Fruit fly (Drosophila melanogaster): Measurements from ENCODE around the gene WASp.

WASp gene

DNA sequence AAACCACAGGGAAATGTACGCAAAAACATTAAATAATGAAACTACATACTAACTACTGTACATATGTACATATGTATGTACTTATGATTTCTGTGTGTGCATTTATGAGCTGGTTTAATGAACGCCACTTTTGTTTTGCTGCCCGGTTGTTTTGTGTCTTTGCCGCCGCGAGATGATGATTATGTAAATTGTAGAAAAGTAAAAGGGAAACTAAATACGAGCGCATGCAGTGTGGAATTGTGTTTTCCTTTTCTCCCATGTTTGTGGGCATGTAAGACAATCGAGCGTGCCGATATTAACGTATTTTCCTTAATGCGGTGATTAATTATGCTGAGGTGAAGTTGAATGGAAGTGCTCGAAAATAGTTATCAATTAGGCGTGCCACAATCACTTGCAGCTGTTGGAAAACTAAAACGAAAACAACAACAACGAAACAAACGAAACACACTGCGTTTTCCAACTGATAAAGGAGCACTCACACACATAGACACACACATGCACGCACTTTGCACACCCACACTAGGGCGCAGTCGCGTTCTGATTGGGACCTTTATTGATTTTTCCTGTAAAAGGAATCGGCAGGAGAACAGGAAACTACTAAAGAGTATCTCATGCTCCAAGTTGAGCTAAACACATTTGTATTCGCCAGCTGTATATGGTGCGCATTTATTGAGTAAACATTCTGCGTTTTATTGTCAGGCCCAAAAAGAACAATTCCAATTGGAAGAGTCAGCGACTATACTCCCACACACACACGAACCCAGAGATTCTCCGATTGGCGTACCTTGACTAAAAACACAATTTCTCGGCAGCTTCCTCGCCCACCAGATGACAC is 12.2 kb upstream of the WASp start:
- no peak for TF ChIP-seq CG15710 (tag; optimal IDR thresholded peaks at IDR 0.05)
- no peak for TF ChIP-seq CG8159 (tag; optimal IDR thresholded peaks at IDR 0.05)
- TF ChIP-seq fd96Ca (GFP tag; IDR thresholded peaks at IDR 0.05): no peak
- TF ChIP-seq rn (GFP tag; IDR thresholded peaks at IDR 0.05): no peak
- no peak for TF ChIP-seq CG17806 (tag; optimal IDR thresholded peaks at IDR 0.05)
- no peak for TF ChIP-seq EcR (GFP tag; optimal IDR thresholded peaks at IDR 0.05)
- TF ChIP-seq D1 (tag; optimal IDR thresholded peaks at IDR 0.05): no peak
- no peak for TF ChIP-seq CG9948 (tag; optimal IDR thresholded peaks at IDR 0.05)
- TF ChIP-seq CG10348 (GFP tag; IDR thresholded peaks at IDR 0.05): no peak
- no peak for TF ChIP-seq Snoo (tag; optimal IDR thresholded peaks at IDR 0.05)
- no peak for TF ChIP-seq CG13204 (GFP tag; optimal IDR thresholded peaks at IDR 0.05)
- TF ChIP-seq Ets98B (GFP tag; IDR thresholded peaks at IDR 0.05): no peak

DNA sequence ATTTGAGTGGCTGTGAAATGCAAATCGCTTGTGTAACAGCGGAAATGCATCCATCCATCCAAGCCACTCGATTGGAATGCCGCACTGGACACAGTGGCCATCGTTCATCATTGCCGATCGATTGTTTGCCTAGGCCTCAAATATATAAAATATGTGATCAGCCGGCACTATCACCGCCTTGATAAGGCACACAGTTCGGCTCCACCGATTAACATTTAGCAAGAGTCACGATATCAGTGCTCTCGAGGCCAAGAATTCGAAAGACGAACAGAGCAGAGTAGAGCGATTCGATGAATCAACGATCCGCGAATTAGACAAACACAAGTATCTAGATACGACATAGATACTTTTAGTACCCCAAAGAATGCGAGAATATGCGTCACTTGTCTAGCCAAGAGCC is 10.6 kb upstream of the WASp start:
- no peak for TF ChIP-seq CG17806 (tag; optimal IDR thresholded peaks at IDR 0.05)
- no peak for TF ChIP-seq CG4496 (GFP tag; IDR thresholded peaks at IDR 0.05)
- TF ChIP-seq CG14655 (GFP tag; optimal IDR thresholded peaks at IDR 0.05): no peak
- TF ChIP-seq Pif1B (GFP tag; optimal IDR thresholded peaks at IDR 0.05): no peak
- TF ChIP-seq Snoo (tag; optimal IDR thresholded peaks at IDR 0.05): no peak
- TF ChIP-seq CG34367 (tag; optimal IDR thresholded peaks at IDR 0.05): no peak
- TF ChIP-seq CG8301 (tag; optimal IDR thresholded peaks at IDR 0.05): no peak
- TF ChIP-seq CG32121 (GFP tag; IDR thresholded peaks at IDR 0.05): no peak
- no peak for TF ChIP-seq CG15710 (tag; optimal IDR thresholded peaks at IDR 0.05)
- no peak for TF ChIP-seq CG12605 (GFP tag; IDR thresholded peaks at IDR 0.05)
- TF ChIP-seq Ets98B (GFP tag; IDR thresholded peaks at IDR 0.05): no peak
- no peak for TF ChIP-seq D1 (tag; optimal IDR thresholded peaks at IDR 0.05)
- no peak for TF ChIP-seq CG13204 (GFP tag; optimal IDR thresholded peaks at IDR 0.05)
- TF ChIP-seq fd96Ca (GFP tag; IDR thresholded peaks at IDR 0.05): no peak
- TF ChIP-seq Pif1A (GFP tag; optimal IDR thresholded peaks at IDR 0.05): no peak

DNA sequence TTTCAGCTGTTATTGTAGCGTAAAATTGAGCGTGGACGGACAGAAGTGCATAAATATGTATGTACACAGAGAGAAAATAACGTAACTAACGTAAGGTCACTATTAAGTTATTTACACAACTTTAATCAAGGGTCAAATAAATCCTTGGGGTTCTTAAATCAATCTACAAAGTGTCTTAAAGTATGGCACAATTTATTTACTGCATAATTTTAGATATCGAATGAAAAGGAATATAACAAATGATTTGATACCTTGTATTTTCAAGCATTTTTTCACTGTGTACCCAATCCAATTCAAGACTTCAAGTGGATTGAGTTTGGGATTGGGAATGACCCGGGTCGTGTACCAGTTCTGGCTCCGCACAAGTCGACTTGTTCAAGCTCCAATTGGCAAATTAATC is 10.1 kb upstream of the WASp start:
- TF ChIP-seq Ets98B (GFP tag; IDR thresholded peaks at IDR 0.05) (peak; percentile 48), CG8301 (tag; optimal IDR thresholded peaks at IDR 0.05) (peak; percentile 70), CG32121 (GFP tag; IDR thresholded peaks at IDR 0.05) (peak; percentile 29; the same call in 1 of the 2 replicates), CG9948 (tag; optimal IDR thresholded peaks at IDR 0.05) (no peak), CG15710 (tag; optimal IDR thresholded peaks at IDR 0.05) (peak; percentile 10), CG4496 (GFP tag; IDR thresholded peaks at IDR 0.05) (peak; percentile 34; the same call in 1 of the 3 replicates), CG17806 (tag; optimal IDR thresholded peaks at IDR 0.05) (peak; percentile 13), CG8159 (tag; optimal IDR thresholded peaks at IDR 0.05) (peak; percentile 50), CG12605 (GFP tag; IDR thresholded peaks at IDR 0.05) (no peak)

DNA sequence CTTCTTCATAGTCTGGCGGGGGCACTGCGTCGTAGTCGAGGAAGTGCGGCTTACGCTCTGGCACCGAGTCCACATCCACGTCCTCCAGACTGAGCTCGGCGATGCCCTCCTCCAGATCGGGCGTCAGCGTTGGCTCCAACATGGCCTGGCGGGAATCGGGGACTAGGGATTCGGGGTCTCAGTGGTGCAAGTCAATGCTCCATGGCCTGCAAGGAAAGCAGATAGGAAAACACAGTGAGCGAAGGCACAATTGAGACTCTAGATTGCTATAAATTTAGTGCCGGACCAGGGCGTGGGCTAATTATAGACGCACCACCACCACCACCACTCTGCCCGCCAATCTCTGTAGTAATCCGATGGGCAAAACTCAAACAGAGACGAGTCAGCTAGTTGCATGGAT is 8.8 kb upstream of the WASp start:
- TF ChIP-seq EcR (GFP tag; optimal IDR thresholded peaks at IDR 0.05) (peak; percentile 58), CG9948 (tag; optimal IDR thresholded peaks at IDR 0.05) (no peak), CG4496 (GFP tag; IDR thresholded peaks at IDR 0.05) (0 out of 3 replicates have a peak, but pooled peaks have one; percentile 27), CG15710 (tag; optimal IDR thresholded peaks at IDR 0.05) (no peak)

DNA sequence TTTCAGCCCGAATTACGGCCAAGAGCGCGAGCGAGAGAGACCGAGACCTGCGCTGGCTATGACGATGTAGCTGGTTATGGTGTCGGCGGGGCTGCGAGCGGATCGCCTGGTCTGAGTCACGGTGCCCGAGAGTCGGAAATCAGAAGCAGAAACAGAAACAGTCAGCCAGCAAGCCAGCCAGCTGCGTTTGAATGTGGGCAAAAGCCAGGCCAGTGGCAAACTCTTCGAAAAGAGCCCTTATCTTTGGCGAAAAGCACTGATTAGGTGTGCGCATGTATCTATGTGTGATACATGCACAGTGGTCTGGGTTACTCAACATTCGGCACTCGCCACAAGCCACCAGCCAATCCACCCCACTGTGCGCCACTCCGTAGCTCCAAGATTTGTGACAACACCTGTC is 652 bp downstream of the WASp start:
- TF ChIP-seq fd96Ca (GFP tag; IDR thresholded peaks at IDR 0.05) (0 out of 3 replicates have a peak, but pooled peaks have one; percentile 27), EcR (GFP tag; optimal IDR thresholded peaks at IDR 0.05) (no peak), Snoo (tag; optimal IDR thresholded peaks at IDR 0.05) (no peak)

DNA sequence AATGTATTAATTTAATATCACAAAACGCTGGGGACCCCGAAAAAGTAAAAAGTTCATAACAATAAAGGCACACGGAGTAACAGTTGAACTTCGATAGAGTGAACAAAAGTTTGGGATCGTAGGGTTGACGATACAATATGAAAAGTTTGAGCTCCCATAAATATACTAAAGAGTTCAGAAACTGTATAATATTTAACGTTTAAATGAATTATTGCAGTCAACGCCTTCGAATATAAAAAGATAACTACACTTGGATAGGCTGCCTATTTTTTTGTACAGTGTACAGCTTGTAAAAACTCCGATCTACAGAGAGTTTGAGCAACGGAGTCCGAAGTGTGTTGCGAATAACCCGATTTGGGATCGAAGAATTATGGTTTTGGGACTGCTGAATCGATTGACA is 1.1 kb downstream of the WASp start:
- peak; percentile 42 for TF ChIP-seq Snoo (tag; optimal IDR thresholded peaks at IDR 0.05)
- TF ChIP-seq Ets98B (GFP tag; IDR thresholded peaks at IDR 0.05): no peak

DNA sequence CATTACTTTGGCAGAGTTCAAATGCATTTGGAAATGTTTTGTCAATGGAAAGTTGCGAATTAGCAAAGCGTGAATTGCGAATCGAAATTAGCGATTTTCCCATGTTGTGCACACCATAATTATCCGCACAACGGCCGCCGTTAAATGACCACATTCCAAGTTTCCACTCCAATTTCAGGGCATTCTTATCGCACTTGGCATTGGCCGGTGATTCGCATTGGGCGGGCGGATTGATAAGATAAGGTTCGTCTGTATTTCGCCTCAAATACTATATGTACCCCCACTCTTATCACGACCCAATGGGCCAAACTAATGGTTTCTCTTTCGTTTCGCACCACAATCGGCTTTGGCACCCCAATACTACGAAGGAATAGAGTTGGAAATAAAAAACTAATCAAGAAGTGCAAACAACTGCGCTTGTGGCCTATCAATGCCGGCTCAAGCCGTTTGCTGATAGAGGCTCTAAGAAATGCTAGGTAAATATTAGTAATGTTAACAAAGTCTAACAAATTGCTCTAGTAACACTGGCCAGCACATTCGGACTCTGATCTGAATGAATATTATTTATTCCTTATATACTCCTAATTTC is 2.4 kb downstream of the WASp start:
- no peak for TF ChIP-seq CG34367 (tag; optimal IDR thresholded peaks at IDR 0.05)
- no peak for TF ChIP-seq CG32121 (GFP tag; IDR thresholded peaks at IDR 0.05)
- TF ChIP-seq Snoo (tag; optimal IDR thresholded peaks at IDR 0.05): no peak

DNA sequence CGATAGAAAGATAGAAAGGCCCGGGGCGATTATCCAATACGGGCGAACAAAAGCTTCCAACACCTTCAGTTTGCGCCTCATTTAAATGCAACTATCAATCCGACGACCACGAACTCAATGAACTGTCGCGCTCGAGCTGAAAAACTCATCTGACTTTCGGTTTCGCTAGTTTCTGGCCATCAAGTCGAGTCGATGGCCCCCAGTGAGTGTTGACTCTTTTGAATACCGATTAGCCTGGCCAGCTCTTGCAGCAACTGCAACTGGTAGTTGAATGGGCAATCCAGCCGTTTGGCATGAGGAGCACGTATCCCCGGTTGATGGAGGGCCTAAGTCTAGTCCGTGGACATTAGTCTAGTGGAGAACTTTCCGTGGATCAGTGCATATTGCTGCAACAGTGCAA is 4.6 kb downstream of the WASp start:
- TF ChIP-seq CG13204 (GFP tag; optimal IDR thresholded peaks at IDR 0.05) (no peak), rn (GFP tag; IDR thresholded peaks at IDR 0.05) (no peak), fd96Ca (GFP tag; IDR thresholded peaks at IDR 0.05) (no peak), CG15710 (tag; optimal IDR thresholded peaks at IDR 0.05) (no peak), EcR (GFP tag; optimal IDR thresholded peaks at IDR 0.05) (no peak), CG9948 (tag; optimal IDR thresholded peaks at IDR 0.05) (no peak), Snoo (tag; optimal IDR thresholded peaks at IDR 0.05) (no peak), CG4496 (GFP tag; IDR thresholded peaks at IDR 0.05) (no peak), CG17806 (tag; optimal IDR thresholded peaks at IDR 0.05) (no peak), CG8159 (tag; optimal IDR thresholded peaks at IDR 0.05) (no peak), CG12605 (GFP tag; IDR thresholded peaks at IDR 0.05) (no peak), D1 (tag; optimal IDR thresholded peaks at IDR 0.05) (no peak), CG32121 (GFP tag; IDR thresholded peaks at IDR 0.05) (no peak), gl (tag; optimal IDR thresholded peaks at IDR 0.05) (no peak), Pif1B (GFP tag; optimal IDR thresholded peaks at IDR 0.05) (no peak), CG34367 (tag; optimal IDR thresholded peaks at IDR 0.05) (no peak), CG10348 (GFP tag; IDR thresholded peaks at IDR 0.05) (no peak), CG8301 (tag; optimal IDR thresholded peaks at IDR 0.05) (no peak), CG14655 (GFP tag; optimal IDR thresholded peaks at IDR 0.05) (no peak), Ets98B (GFP tag; IDR thresholded peaks at IDR 0.05) (no peak)

All from whole organism, pupa.